Worm (Caenorhabditis elegans): ENCODE data around the gene F14D2.14.

DNA sequence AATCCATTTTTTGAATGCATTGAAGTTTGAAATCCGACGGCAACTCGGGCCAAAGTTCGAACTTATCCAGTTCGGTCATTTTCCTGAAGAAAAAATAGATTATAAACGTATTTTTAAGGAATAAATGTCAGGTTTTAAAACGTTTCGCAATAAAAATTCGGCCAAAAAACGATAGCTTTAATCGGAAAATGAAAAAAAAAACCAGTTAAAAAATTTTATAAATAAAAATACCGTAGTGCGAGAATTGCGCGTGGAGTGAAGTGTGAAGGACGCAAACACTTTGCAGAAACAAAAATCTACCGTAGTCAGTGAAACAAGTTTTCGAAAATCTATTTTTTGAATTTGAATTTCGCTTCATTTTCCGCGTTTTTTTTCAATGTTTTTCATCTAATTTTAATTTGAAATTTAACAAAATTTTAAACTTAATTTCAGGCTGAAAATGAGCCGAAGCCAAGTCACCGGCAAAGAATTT lies 2.1 kb upstream of the F14D2.14 start, which contains the start of gene F14D2.8:
- no peak for TF ChIP-seq zag-1 (tag; optimal IDR thresholded peaks at IDR 0.05)
- no peak for TF ChIP-seq blmp-1 (tag; optimal IDR thresholded peaks at IDR 0.05)
- no peak for TF ChIP-seq aha-1 (tag; optimal IDR thresholded peaks at IDR 0.05)
- TF ChIP-seq pqm-1 (tag; optimal IDR thresholded peaks at IDR 0.05) = no peak
- no peak for TF ChIP-seq nhr-28 (tag; optimal IDR thresholded peaks at IDR 0.05)
- no peak for TF ChIP-seq mef-2 (tag; optimal IDR thresholded peaks at IDR 0.05)
- TF ChIP-seq nhr-77 (tag; optimal IDR thresholded peaks at IDR 0.05) = no peak
- no peak for TF ChIP-seq elt-2 (tag; optimal IDR thresholded peaks at IDR 0.05)
- no peak for TF ChIP-seq ets-5 (GFP tag; IDR thresholded peaks at IDR 0.05)
- no peak for TF ChIP-seq elt-3 (tag; optimal IDR thresholded peaks at IDR 0.05)
- TF ChIP-seq nhr-11 (tag; optimal IDR thresholded peaks at IDR 0.05) = no peak
- TF ChIP-seq lin-39 (tag; optimal IDR thresholded peaks at IDR 0.05) = no peak
- TF ChIP-seq zip-4 (GFP tag; optimal IDR thresholded peaks at IDR 0.05) = no peak
- no peak for TF ChIP-seq snpc-4 (tag; optimal IDR thresholded peaks at IDR 0.05)
